Worm (Caenorhabditis elegans) whole organism, early embryonic: Measurements from ENCODE around the gene T01G5.8.
"Not testable (repeated sequence)": the region's sequence is repeated elsewhere in the genome, so short reads cannot be mapped to it uniquely, and the experiment has no call there.

Experiments
- B0310.2 ChIP-seq: sonication (generic microtip); optimal IDR thresholded peaks from 2 replicates; lab custom pipeline; 2016; ENCODE audit warnings: mild to moderate bottlenecking, missing genetic modification characterization, missing compliant biosample characterization
- F13C5.2 ChIP-seq: sonication (generic microtip); optimal IDR thresholded peaks from 2 replicates; lab custom pipeline; 2017; ENCODE audit warnings: mild to moderate bottlenecking, missing genetic modification characterization, inconsistent platforms, missing compliant biosample characterization
- aly-1 ChIP-seq: sonication (generic microtip); optimal IDR thresholded peaks from 2 replicates; lab custom pipeline; 2016; ENCODE audit warnings: missing genetic modification characterization, missing compliant biosample characterization
- ama-1 ChIP-seq: fragments of 150-350 bp; optimal IDR thresholded peaks from 2 replicates; lab custom pipeline; 2014
- ceh-13 ChIP-seq: fragments of 200-800 bp; sonication (Bioruptor generic); optimal IDR thresholded peaks from 2 replicates; lab custom pipeline; 2018; ENCODE audit warnings: mild to moderate bottlenecking, missing genetic modification characterization, missing compliant biosample characterization
- ceh-36 ChIP-seq: sonication (generic microtip); optimal IDR thresholded peaks from 2 replicates; lab custom pipeline; 2016; ENCODE audit warnings: missing genetic modification characterization, inconsistent platforms, missing compliant biosample characterization
- ets-7 ChIP-seq: sonication (generic microtip); optimal IDR thresholded peaks from 2 replicates; lab custom pipeline; 2016; ENCODE audit warnings: missing genotype, missing genetic modification characterization, missing compliant biosample characterization
- flt-1 ChIP-seq: fragments of 200-800 bp; sonication (Bioruptor generic); IDR thresholded peaks from 2 replicates; pipeline ENCODE4 v1.3.6; 2022; ENCODE audit warnings: missing genetic modification characterization, missing compliant biosample characterization
- hmbx-1 ChIP-seq: sonication (generic microtip); optimal IDR thresholded peaks from 2 replicates; lab custom pipeline; 2016; ENCODE audit warnings: mild to moderate bottlenecking, missing genetic modification characterization, missing compliant biosample characterization
- hmg-4 ChIP-seq: fragments of 200-800 bp; sonication (Bioruptor generic); optimal IDR thresholded peaks from 2 replicates; lab custom pipeline; 2018; ENCODE audit warnings: mild to moderate bottlenecking, missing genetic modification characterization, missing compliant biosample characterization
- hnd-1 ChIP-seq: sonication (generic microtip); optimal IDR thresholded peaks from 2 replicates; lab custom pipeline; 2016; ENCODE audit warnings: missing genetic modification characterization, missing compliant biosample characterization
- pes-1 ChIP-seq: fragments of 200-800 bp; sonication (Bioruptor generic); IDR thresholded peaks from 2 replicates; pipeline ENCODE4 v1.3.6; 2022; ENCODE audit warnings: missing genetic modification reagents, missing genetic modification characterization, missing compliant biosample characterization
- scrt-1 ChIP-seq: fragments of 200-800 bp; sonication (Bioruptor generic); IDR thresholded peaks from 2 replicates; pipeline ENCODE4 v1.3.6; 2022; ENCODE audit warnings: missing genetic modification characterization, missing compliant biosample characterization
- sea-1 ChIP-seq: fragments of 200-800 bp; sonication (Bioruptor generic); conservative IDR thresholded peaks from 2 replicates; pipeline ENCODE4 v1.3.6; 2022; ENCODE audit warnings: missing genetic modification characterization, missing compliant biosample characterization
- tbx-11 ChIP-seq: fragments of 200-800 bp; sonication (Bioruptor generic); IDR thresholded peaks from 2 replicates; pipeline ENCODE4 v1.3.6; 2022; ENCODE audit warnings: missing genetic modification characterization, missing compliant biosample characterization
- tbx-37 ChIP-seq: fragments of 200-800 bp; sonication (Bioruptor generic); conservative IDR thresholded peaks from 2 replicates; pipeline ENCODE4 v1.3.6; 2022; ENCODE audit warnings: missing genetic modification reagents, missing genetic modification characterization, missing compliant biosample characterization
- tra-4 ChIP-seq: sonication (generic microtip); optimal IDR thresholded peaks from 2 replicates; lab custom pipeline; 2017; ENCODE audit warnings: missing genetic modification characterization, missing compliant biosample characterization

Gene T01G5.8

DNA sequence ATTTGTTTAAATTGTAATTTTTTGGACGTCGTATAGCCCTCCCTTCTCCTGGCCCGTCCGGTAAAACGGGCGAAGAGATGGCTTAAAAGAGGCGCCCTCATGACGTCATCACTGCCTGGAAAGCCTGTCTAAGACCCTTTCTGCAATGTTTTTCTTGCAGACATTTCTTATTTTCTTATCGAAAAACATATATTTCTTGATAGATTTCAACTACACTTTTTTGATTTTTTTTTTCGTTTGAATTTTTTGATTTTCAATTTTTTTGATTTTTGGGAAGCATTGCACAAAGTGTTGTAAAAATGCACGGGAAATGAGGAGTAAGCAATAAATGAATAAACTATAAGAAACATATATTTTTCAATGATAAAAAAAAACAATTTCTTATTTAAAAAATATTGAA, 2.1 kb upstream of the T01G5.8 start, which contains the start of gene T01G5.6:
TSS of gene T01G5.6 (minus strand) at position 101 of the 400 bp plus-strand sequence.
- TF ChIP-seq F13C5.2 (tag; lab: Kevin White, UChicago): no peak
- no peak for TF ChIP-seq hmg-4

DNA sequence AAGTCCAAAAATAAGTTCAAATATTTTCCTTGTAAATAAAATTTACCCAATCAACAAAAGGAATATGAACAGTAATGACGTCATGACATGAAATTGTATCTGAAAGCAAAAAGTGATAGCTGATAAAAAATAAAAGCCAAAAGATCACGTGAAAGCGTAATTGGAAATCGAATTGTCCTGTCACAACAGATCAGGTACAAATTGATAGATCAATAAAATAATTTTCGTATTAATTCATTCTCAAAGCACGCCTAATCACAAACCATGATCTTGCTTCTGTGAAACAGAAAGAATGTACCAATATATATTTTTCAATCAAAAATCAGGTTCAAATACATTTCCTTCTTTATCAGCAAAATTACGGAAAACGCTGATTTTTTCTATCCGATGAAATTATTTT, 3.4 kb downstream of the T01G5.8 start, which contains the start of gene flor-1:
TSS of gene flor-1 (minus strand) at position 101 of the 400 bp plus-strand sequence.
- TF ChIP-seq tbx-37 (GFP tag; lab: Robert Waterston, UW) (no peak), ama-1 (no peak), ets-7 (no peak), tra-4 (tag; lab: Kevin White, UChicago) (no peak), aly-1 (tag; lab: Kevin White, UChicago) (no peak), ceh-13 (GFP tag; lab: Kevin White, UChicago) (no peak), B0310.2 (no peak), F13C5.2 (tag; lab: Kevin White, UChicago) (no peak), scrt-1 (no peak), hmg-4 (no peak), ceh-36 (tag; lab: Kevin White, UChicago) (no peak)

DNA sequence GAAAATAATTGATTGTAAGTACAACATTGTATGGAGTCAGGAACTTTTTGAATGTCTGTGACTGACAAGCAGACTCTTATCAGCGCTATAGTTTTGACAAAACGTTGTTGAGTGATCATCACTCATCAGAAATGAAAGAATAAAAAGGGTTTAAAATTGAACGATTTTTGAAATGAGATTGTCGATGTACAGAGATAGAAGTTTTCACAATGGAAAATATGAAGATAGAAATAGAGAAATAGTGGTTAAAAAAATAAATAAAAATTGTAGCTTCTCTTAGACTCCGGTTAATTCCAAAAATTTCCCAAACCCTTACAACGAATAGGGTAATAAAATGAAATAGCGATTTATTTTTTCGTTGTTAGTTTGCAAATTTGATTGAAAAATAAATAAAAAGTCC, 9.1 kb downstream of the T01G5.8 start, which contains the start of gene ugt-30:
TSS of gene ugt-30 (minus strand) at position 101 of the 400 bp plus-strand sequence.
- TF ChIP-seq F13C5.2 (tag; lab: Kevin White, UChicago); ets-7; pes-1 (GFP tag; lab: Robert Waterston, UW): not testable (repeated sequence)

DNA sequence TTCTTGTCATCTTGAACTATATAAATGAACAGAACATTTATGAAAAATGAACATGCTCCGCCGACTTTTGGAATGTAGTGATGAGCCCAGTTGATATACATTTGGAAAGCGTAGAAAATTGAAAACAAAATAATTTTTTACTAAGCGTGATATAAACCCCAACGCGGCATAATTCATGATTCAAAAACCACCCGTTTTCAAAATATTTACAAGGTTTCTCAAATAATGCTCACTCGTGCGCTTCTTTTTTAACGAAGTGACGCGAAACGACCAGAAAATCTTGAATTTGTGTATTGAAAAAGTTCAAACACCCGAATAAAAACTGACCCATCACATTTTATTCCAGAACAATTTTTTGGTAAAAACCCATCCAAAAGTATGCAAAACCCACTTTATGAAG, 11.3 kb downstream of the T01G5.8 start, which contains the start of gene srj-27:
TSS of gene srj-27 (minus strand) at position 101 of the 400 bp plus-strand sequence.
- TF ChIP-seq sea-1 (GFP tag; lab: Robert Waterston, UW) (no peak), F13C5.2 (tag; lab: Kevin White, UChicago) (no peak), flt-1 (GFP tag; lab: Robert Waterston, UW) (no peak), tbx-11 (GFP tag; lab: Robert Waterston, UW) (no peak), tbx-37 (GFP tag; lab: Robert Waterston, UW) (no peak), aly-1 (tag; lab: Kevin White, UChicago) (no peak), scrt-1 (no peak), ceh-36 (tag; lab: Kevin White, UChicago) (no peak), ceh-13 (GFP tag; lab: Kevin White, UChicago) (no peak), hmbx-1 (tag; lab: Kevin White, UChicago) (no peak), hnd-1 (tag; lab: Kevin White, UChicago) (no peak), tra-4 (tag; lab: Kevin White, UChicago) (no peak), ama-1 (no peak), hmg-4 (no peak), B0310.2 (no peak), pes-1 (GFP tag; lab: Robert Waterston, UW) (no peak)

DNA sequence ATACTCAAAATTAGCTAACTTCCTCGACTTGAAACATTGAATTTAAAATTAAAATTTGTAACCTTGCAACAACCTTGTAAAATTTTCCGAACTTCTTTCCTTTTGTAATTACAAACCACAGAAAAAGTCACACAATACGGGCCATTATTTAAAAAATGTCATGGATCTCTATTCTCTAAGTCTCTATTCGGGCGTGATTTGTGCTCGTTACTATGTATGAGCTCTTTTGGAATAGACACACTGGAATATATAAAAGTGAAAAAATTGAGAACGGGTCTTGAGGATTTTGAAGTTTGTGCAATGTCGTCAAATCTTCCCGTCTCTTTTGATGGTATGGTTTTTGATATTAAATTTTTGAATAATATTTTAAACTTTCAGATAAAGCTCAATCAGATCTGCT, 11.9 kb downstream of the T01G5.8 start, which contains the start of gene srr-7:
TSS of gene srr-7 (plus strand) at position 301 of the 400 bp plus-strand sequence.
- TF ChIP-seq hnd-1 (tag; lab: Kevin White, UChicago) (no peak), ets-7 (no peak)

DNA sequence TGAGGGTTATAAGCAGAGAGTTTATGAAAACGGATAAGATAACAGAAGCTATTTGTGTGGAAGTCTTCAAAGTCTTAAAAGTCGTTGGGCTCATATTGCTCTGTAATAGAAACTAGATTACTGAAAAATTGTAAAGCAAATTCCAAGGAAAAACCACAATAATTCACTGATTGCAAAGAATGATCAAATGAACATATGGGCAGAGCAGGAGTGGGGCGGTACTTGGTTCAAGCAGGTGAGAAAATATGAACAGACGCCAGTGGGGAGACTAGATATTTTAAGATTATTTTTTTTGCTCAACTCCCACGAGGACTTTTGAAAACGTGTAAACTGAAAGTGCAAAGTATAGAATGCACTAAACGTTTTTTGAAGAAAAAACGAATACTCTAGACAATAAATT, 16.4 kb downstream of the T01G5.8 start, which contains the start of gene str-171:
TSS of gene str-171 (minus strand) at position 101 of the 400 bp plus-strand sequence.
- TF ChIP-seq pes-1 (GFP tag; lab: Robert Waterston, UW): no peak
- TF ChIP-seq sea-1 (GFP tag; lab: Robert Waterston, UW): no peak
- no peak for TF ChIP-seq hmg-4
- no peak for TF ChIP-seq B0310.2
- TF ChIP-seq ceh-13 (GFP tag; lab: Kevin White, UChicago): no peak
- TF ChIP-seq hmbx-1 (tag; lab: Kevin White, UChicago): no peak
- TF ChIP-seq ets-7: no peak
- no peak for TF ChIP-seq ama-1
- TF ChIP-seq flt-1 (GFP tag; lab: Robert Waterston, UW): no peak
- no peak for TF ChIP-seq tbx-11 (GFP tag; lab: Robert Waterston, UW)
- TF ChIP-seq tra-4 (tag; lab: Kevin White, UChicago): no peak
- TF ChIP-seq hnd-1 (tag; lab: Kevin White, UChicago): no peak
- no peak for TF ChIP-seq F13C5.2 (tag; lab: Kevin White, UChicago)
- TF ChIP-seq ceh-36 (tag; lab: Kevin White, UChicago): no peak
- no peak for TF ChIP-seq tbx-37 (GFP tag; lab: Robert Waterston, UW)
- no peak for TF ChIP-seq scrt-1

DNA sequence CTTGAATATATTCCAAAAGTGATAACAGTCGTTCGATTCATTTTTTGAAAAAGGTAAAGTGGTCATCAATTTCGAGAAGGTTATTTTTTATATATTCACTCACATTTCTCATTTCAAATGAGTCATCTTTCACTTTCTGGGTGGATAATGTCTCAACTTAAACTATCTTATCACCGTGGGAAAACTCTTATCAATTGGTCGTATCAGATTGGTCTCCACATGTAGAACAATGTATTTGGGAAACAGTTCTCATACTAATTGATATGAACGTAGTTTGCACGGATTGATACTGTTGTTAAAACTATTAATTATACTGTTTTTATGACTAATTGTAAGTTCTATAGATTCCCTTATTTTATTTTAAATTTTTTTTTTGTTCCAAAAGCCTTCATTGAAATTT, 17.7 kb downstream of the T01G5.8 start:
- no peak for TF ChIP-seq scrt-1
- no peak for TF ChIP-seq sea-1 (GFP tag; lab: Robert Waterston, UW)
- TF ChIP-seq tbx-11 (GFP tag; lab: Robert Waterston, UW): no peak
- no peak for TF ChIP-seq flt-1 (GFP tag; lab: Robert Waterston, UW)
- TF ChIP-seq B0310.2: no peak
- no peak for TF ChIP-seq ama-1
- TF ChIP-seq ceh-13 (GFP tag; lab: Kevin White, UChicago): no peak
- TF ChIP-seq hmg-4: no peak
- TF ChIP-seq ceh-36 (tag; lab: Kevin White, UChicago): no peak
- TF ChIP-seq tbx-37 (GFP tag; lab: Robert Waterston, UW): no peak
- no peak for TF ChIP-seq hmbx-1 (tag; lab: Kevin White, UChicago)
- no peak for TF ChIP-seq F13C5.2 (tag; lab: Kevin White, UChicago)
- TF ChIP-seq pes-1 (GFP tag; lab: Robert Waterston, UW): no peak
- no peak for TF ChIP-seq ets-7

DNA sequence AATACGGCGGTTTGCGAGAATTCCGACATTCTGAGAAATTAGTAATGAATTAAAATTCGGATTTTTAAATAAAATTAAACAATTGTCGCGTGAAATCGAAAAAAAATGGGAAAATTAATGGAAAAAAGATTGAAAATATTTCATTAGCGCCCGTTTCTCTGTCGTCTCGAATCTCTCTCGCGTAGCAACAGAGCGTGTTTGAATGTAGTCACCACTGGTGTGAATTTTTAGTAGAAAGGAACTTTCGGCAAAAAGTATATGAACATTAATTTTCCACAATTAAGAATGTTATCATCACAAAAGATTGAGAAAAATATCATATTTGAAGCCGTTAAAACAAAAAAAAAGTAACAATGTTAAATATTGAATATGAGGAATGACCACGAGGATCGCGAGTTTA, 20.7 kb downstream of the T01G5.8 start, which contains the start of gene aipl-1:
TSS of gene aipl-1 (minus strand) at position 30 of the 400 bp plus-strand sequence.
- TF ChIP-seq tbx-37 (GFP tag; lab: Robert Waterston, UW) (peak; percentile 42; the same call in 1 of the 2 replicates), B0310.2 (no peak)
